Worm (Caenorhabditis elegans) whole organism, L1 larva: ENCODE results near the gene dac-1.

ENCODE experiments used
- F16B12.6 ChIP-seq: fragments of 150-350 bp; optimal IDR thresholded peaks from 2 replicates; lab custom pipeline; 2014; ENCODE audit warnings: missing biosample characterization, missing genetic modification characterization
- alr-1 ChIP-seq: fragments of 200-800 bp; sonication (Bioruptor generic); optimal IDR thresholded peaks from 2 replicates; lab custom pipeline; 2018; ENCODE audit warnings: borderline replicate concordance, mild to moderate bottlenecking, missing genetic modification characterization, missing compliant biosample characterization
- aly-2 ChIP-seq: fragments of 150-350 bp; optimal IDR thresholded peaks from 2 replicates; lab custom pipeline; 2014; ENCODE audit warnings: missing biosample characterization, missing genetic modification characterization
- ama-1 ChIP-seq: fragments of 150-350 bp; optimal IDR thresholded peaks from 2 replicates; lab custom pipeline; 2014
- ceh-63 ChIP-seq: fragments of 200-800 bp; sonication (Bioruptor generic); optimal IDR thresholded peaks from 2 replicates; lab custom pipeline; 2018; ENCODE audit warnings: mild to moderate bottlenecking, missing genetic modification characterization, missing compliant biosample characterization
- ceh-8 ChIP-seq: fragments of 200-800 bp; sonication (Bioruptor generic); optimal IDR thresholded peaks from 2 replicates; lab custom pipeline; 2018; ENCODE audit warnings: mild to moderate bottlenecking, missing genetic modification characterization, moderate library complexity, missing compliant biosample characterization
- ceh-90 ChIP-seq: sonication (generic microtip); optimal IDR thresholded peaks from 2 replicates; lab custom pipeline; 2016; ENCODE audit warnings: missing genetic modification characterization, missing compliant biosample characterization
- ces-1 ChIP-seq: fragments of 150-350 bp; optimal IDR thresholded peaks from 2 replicates; lab custom pipeline; 2014; ENCODE audit warnings: missing biosample characterization, missing genetic modification reagents, missing genetic modification characterization
- efl-1 ChIP-seq, 4 experiments: fragments of 150-350 bp; optimal IDR thresholded peaks in 3 of 4; peaks in 1 of 4; 1 replicate in 1 of 4; 2 replicates in 3 of 4; lab custom pipeline; 2014; ENCODE audit warnings: missing biosample characterization in 2 of 4, missing genetic modification characterization in 2 of 4, missing genetic modification reagents in 2 of 4
- elt-2 ChIP-seq: sonication (generic microtip); optimal IDR thresholded peaks from 2 replicates; lab custom pipeline; 2016; ENCODE audit warnings: missing genetic modification characterization, mild to moderate bottlenecking, inconsistent platforms, missing compliant biosample characterization, missing genetic modification reagents
- fkh-4 ChIP-seq: sonication (generic microtip); optimal IDR thresholded peaks from 2 replicates; lab custom pipeline; 2016; ENCODE audit warnings: missing compliant biosample characterization, missing genetic modification characterization, borderline replicate concordance
- fkh-8 ChIP-seq: sonication (generic microtip); optimal IDR thresholded peaks from 2 replicates; lab custom pipeline; 2016; ENCODE audit warnings: mild to moderate bottlenecking, missing genetic modification characterization, missing compliant biosample characterization
- grh-1 ChIP-seq: fragments of 200-800 bp; sonication (Bioruptor generic); IDR thresholded peaks from 2 replicates; pipeline ENCODE4 v1.3.6; 2022; ENCODE audit warnings: missing genetic modification reagents, missing genetic modification characterization, missing compliant biosample characterization
- hlh-17 ChIP-seq: fragments of 200-800 bp; sonication (Bioruptor generic); optimal IDR thresholded peaks from 2 replicates; lab custom pipeline; 2018; ENCODE audit warnings: missing genetic modification characterization, mild to moderate bottlenecking, missing compliant biosample characterization, moderate library complexity, borderline replicate concordance
- hpl-2 ChIP-seq: fragments of 150-350 bp; optimal IDR thresholded peaks from 2 replicates; lab custom pipeline; 2014; ENCODE audit warnings: missing biosample characterization, missing genetic modification reagents, missing genetic modification characterization
- jun-1 ChIP-seq: fragments of 150-350 bp; optimal IDR thresholded peaks from 2 replicates; lab custom pipeline; 2014; ENCODE audit warnings: missing biosample characterization, missing genetic modification reagents, missing genetic modification characterization
- lin-13 ChIP-seq: fragments of 150-350 bp; optimal IDR thresholded peaks from 2 replicates; lab custom pipeline; 2014; ENCODE audit warnings: missing biosample characterization, missing genetic modification reagents, missing genetic modification characterization
- lin-14 ChIP-seq: fragments of 200-800 bp; sonication (Bioruptor generic); optimal IDR thresholded peaks from 2 replicates; lab custom pipeline; 2018; ENCODE audit warnings: mild to moderate bottlenecking, missing genetic modification characterization, moderate library complexity, missing compliant biosample characterization
- lin-15B ChIP-seq: fragments of 150-350 bp; sonication (generic microtip); optimal IDR thresholded peaks from 3 replicates; lab custom pipeline; 2014; ENCODE audit warnings: missing biosample characterization, missing genetic modification characterization
- lir-3 ChIP-seq: sonication (generic microtip); optimal IDR thresholded peaks from 2 replicates; lab custom pipeline; 2016; ENCODE audit warnings: mild to moderate bottlenecking, missing genetic modification characterization, moderate library complexity, missing compliant biosample characterization; ENCODE audit not compliant: poor library complexity
- lsy-2 ChIP-seq, 2 experiments: fragments of 150-350 bp; optimal IDR thresholded peaks; 2 replicates each; lab custom pipeline; 2014; ENCODE audit warnings: missing biosample characterization in 2 of 2, missing genetic modification characterization in 2 of 2
- mab-9 ChIP-seq: fragments of 200-800 bp; sonication (Bioruptor generic); IDR thresholded peaks from 2 replicates; pipeline ENCODE4 v1.3.6; 2022; ENCODE audit warnings: missing genetic modification reagents, missing genetic modification characterization, missing compliant biosample characterization
- mdl-1 ChIP-seq, 2 experiments: fragments of 150-350 bp; optimal IDR thresholded peaks; 2 replicates each; lab custom pipeline; 2014 to 2017; ENCODE audit warnings: missing biosample characterization in 2 of 2, missing genetic modification characterization in 2 of 2, inconsistent platforms in 1 of 2
- mef-2 ChIP-seq: fragments of 150-350 bp; optimal IDR thresholded peaks from 2 replicates; lab custom pipeline; 2014; ENCODE audit warnings: missing biosample characterization, missing genetic modification characterization
- nhr-11 ChIP-seq: fragments of 150-350 bp; optimal IDR thresholded peaks from 2 replicates; lab custom pipeline; 2014; ENCODE audit warnings: missing biosample characterization, missing genetic modification characterization
- nhr-12 ChIP-seq: sonication (generic microtip); optimal IDR thresholded peaks from 2 replicates; lab custom pipeline; 2017; ENCODE audit warnings: missing biosample characterization, missing genetic modification characterization
- nhr-19 ChIP-seq: fragments of 200-800 bp; sonication (Bioruptor generic); conservative IDR thresholded peaks from 2 replicates; pipeline ENCODE4 v1.3.6; 2022; ENCODE audit warnings: missing genetic modification characterization, missing compliant biosample characterization
- nhr-20 ChIP-seq: sonication (generic microtip); optimal IDR thresholded peaks from 2 replicates; lab custom pipeline; 2016; ENCODE audit warnings: mild to moderate bottlenecking, missing genetic modification characterization, missing compliant biosample characterization
- nhr-237 ChIP-seq: fragments of 150-350 bp; optimal IDR thresholded peaks from 2 replicates; lab custom pipeline; 2014; ENCODE audit warnings: missing biosample characterization, missing genetic modification characterization
- nhr-47 ChIP-seq: sonication (generic microtip); optimal IDR thresholded peaks from 2 replicates; lab custom pipeline; 2016; ENCODE audit warnings: mild to moderate bottlenecking, missing genetic modification characterization, moderate library complexity, missing compliant biosample characterization
- nhr-71 ChIP-seq: sonication (generic microtip); optimal IDR thresholded peaks from 2 replicates; lab custom pipeline; 2016; ENCODE audit warnings: mild to moderate bottlenecking, missing genetic modification characterization, moderate library complexity, missing compliant biosample characterization
- nhr-85 ChIP-seq: sonication (generic microtip); peaks from one replicate; lab custom pipeline; 2016; ENCODE audit warnings: missing genetic modification characterization, inconsistent platforms, missing compliant biosample characterization
- nhr-90 ChIP-seq: sonication (generic microtip); optimal IDR thresholded peaks from 2 replicates; lab custom pipeline; 2016; ENCODE audit warnings: mild to moderate bottlenecking, missing genetic modification characterization, missing compliant biosample characterization; ENCODE audit not compliant: poor library complexity
- pag-3 ChIP-seq: sonication (generic microtip); optimal IDR thresholded peaks from 2 replicates; lab custom pipeline; 2017; ENCODE audit warnings: missing genetic modification characterization, mild to moderate bottlenecking, missing compliant biosample characterization, antibody characterized with exemption, borderline replicate concordance; ENCODE audit not compliant: insufficient read depth
- pax-3 ChIP-seq: fragments of 200-800 bp; sonication (Bioruptor generic); optimal IDR thresholded peaks from 2 replicates; lab custom pipeline; 2018; ENCODE audit warnings: mild to moderate bottlenecking, missing genetic modification characterization, moderate library complexity, missing compliant biosample characterization
- rnt-1 ChIP-seq: sonication (generic microtip); optimal IDR thresholded peaks from 2 replicates; lab custom pipeline; 2016; ENCODE audit warnings: mild to moderate bottlenecking, missing genetic modification characterization, moderate library complexity, missing compliant biosample characterization
- snpc-4 ChIP-seq: fragments of 150-350 bp; optimal IDR thresholded peaks from 2 replicates; lab custom pipeline; 2014; ENCODE audit warnings: missing biosample characterization, missing genetic modification characterization
- snu-23 ChIP-seq: sonication (generic microtip); optimal IDR thresholded peaks from 2 replicates; lab custom pipeline; 2016; ENCODE audit warnings: missing genetic modification characterization, missing compliant biosample characterization
- tbx-2 ChIP-seq: sonication (generic microtip); optimal IDR thresholded peaks from 2 replicates; lab custom pipeline; 2016; ENCODE audit warnings: missing genetic modification characterization, missing compliant biosample characterization
- unc-62 ChIP-seq: fragments of 150-350 bp; optimal IDR thresholded peaks from 2 replicates; lab custom pipeline; 2014; ENCODE audit warnings: missing biosample characterization, missing genetic modification reagents, missing genetic modification characterization
- unc-86 ChIP-seq: sonication (generic microtip); optimal IDR thresholded peaks from 2 replicates; lab custom pipeline; 2016; ENCODE audit warnings: missing genetic modification characterization, missing compliant biosample characterization
- xbp-1 ChIP-seq: sonication (generic microtip); optimal IDR thresholded peaks from 2 replicates; lab custom pipeline; 2016; ENCODE audit warnings: missing genetic modification characterization, missing compliant biosample characterization
- zag-1 ChIP-seq: fragments of 150-350 bp; optimal IDR thresholded peaks from 2 replicates; lab custom pipeline; 2014; ENCODE audit warnings: missing biosample characterization, missing genetic modification characterization
- ztf-11 ChIP-seq, 2 experiments: sonication (generic microtip); optimal IDR thresholded peaks; 2 replicates each; lab custom pipeline; 2016 to 2017; ENCODE audit warnings: missing genetic modification characterization in 2 of 2, missing biosample characterization in 1 of 2, missing compliant biosample characterization in 1 of 2
- ztf-4 ChIP-seq: fragments of 150-350 bp; optimal IDR thresholded peaks from 2 replicates; lab custom pipeline; 2014; ENCODE audit warnings: missing biosample characterization, missing genetic modification characterization

The dac-1 gene

ce11 chrIII:778771-779170 lies 37.2 kb upstream of the dac-1 start, which contains the start of gene alh-11:
Gene alh-11 (minus strand): TSS chrIII:778871.
- no peak for TF ChIP-seq nhr-90
- TF ChIP-seq ceh-8 = no peak
- no peak for TF ChIP-seq ztf-4 (tag; lab: Kevin White, UChicago)
- TF ChIP-seq grh-1 (GFP tag; lab: Robert Waterston, UW) = no peak
- TF ChIP-seq lin-13 (GFP tag; lab: Kevin White, UChicago) = no peak
- no peak for TF ChIP-seq nhr-85 (tag; lab: Kevin White, UChicago)
- no peak for TF ChIP-seq nhr-71 (tag; lab: Kevin White, UChicago)
- no peak for TF ChIP-seq ceh-63 (GFP tag; lab: Kevin White, UChicago)
- TF ChIP-seq F16B12.6 (tag; lab: Kevin White, UChicago) = no peak

- TF ChIP-seq efl-1 (optimal IDR thresholded peaks at IDR 0.05; lab: Kevin White, UChicago) (no peak), efl-1 (GFP tag; optimal IDR thresholded peaks at IDR 0.05 in 1 of 2; lab: Kevin White, UChicago) (peak in 1 of 2 experiments; percentile 78), ztf-4 (tag; lab: Kevin White, UChicago) (no peak)
Observed at ce11 chrIII:782503-782902, 33.4 kb upstream of the dac-1 start.

- peak; percentile 52 for TF ChIP-seq jun-1 (tag; lab: Kevin White, UChicago)
- TF ChIP-seq hpl-2 (GFP tag; lab: Kevin White, UChicago) = peak; percentile 46
- TF ChIP-seq hlh-17 (GFP tag; lab: Kevin White, UChicago) = no peak
- TF ChIP-seq efl-1 (optimal IDR thresholded peaks at IDR 0.05; lab: Kevin White, UChicago) = peak; percentile 72 to 73
- TF ChIP-seq efl-1 (GFP tag; optimal IDR thresholded peaks at IDR 0.05 in 1 of 2; lab: Kevin White, UChicago) = peak; percentile 81 to 96
- peak; percentile 75 for TF ChIP-seq fkh-4 (tag; lab: Kevin White, UChicago)
- no peak for TF ChIP-seq alr-1 (tag; lab: Kevin White, UChicago)
- no peak for TF ChIP-seq ces-1
- TF ChIP-seq unc-62 (GFP tag; lab: Kevin White, UChicago) = no peak
- TF ChIP-seq lsy-2 (tag; optimal IDR thresholded peaks at IDR 0.05; lab: Kevin White, UChicago) = peak; percentile 85 to 92
- peak; percentile 80 for TF ChIP-seq nhr-20 (tag; lab: Kevin White, UChicago)
- TF ChIP-seq mef-2 = no peak
- TF ChIP-seq nhr-85 (tag; lab: Kevin White, UChicago) = peak; percentile 92
- TF ChIP-seq pag-3 (tag; lab: Kevin White, UChicago) = no peak
- peak; percentile 74 for TF ChIP-seq xbp-1 (tag; lab: Kevin White, UChicago)
- no peak for TF ChIP-seq nhr-12 (tag; lab: Kevin White, UChicago)
- no peak for TF ChIP-seq nhr-11 (tag; lab: Kevin White, UChicago)
- no peak for TF ChIP-seq zag-1 (tag; lab: Kevin White, UChicago)
- TF ChIP-seq lin-14 (GFP tag; lab: Kevin White, UChicago) = peak; percentile 89
- TF ChIP-seq nhr-19 (GFP tag; lab: Robert Waterston, UW) = peak; percentile 55
- peak in 1 of 2 experiments; percentile 22 for TF ChIP-seq mdl-1 (tag; optimal IDR thresholded peaks at IDR 0.05; lab: Kevin White, UChicago)
- TF ChIP-seq fkh-8 (tag; lab: Kevin White, UChicago) = peak; percentile 91
- TF ChIP-seq ama-1 (lab: Kevin White, UChicago) = no peak
- TF ChIP-seq snu-23 = peak; percentile 83
- TF ChIP-seq ztf-11 (tag; optimal IDR thresholded peaks at IDR 0.05; lab: Kevin White, UChicago) = peak in 1 of 2 experiments; percentile 82
- peak; percentile 90 for TF ChIP-seq lir-3 (tag; lab: Kevin White, UChicago)
- peak; percentile 61 for TF ChIP-seq unc-86 (tag; lab: Kevin White, UChicago)
- TF ChIP-seq rnt-1 (tag; lab: Kevin White, UChicago) = peak; percentile 93
- TF ChIP-seq ztf-4 (tag; lab: Kevin White, UChicago) = no peak
- TF ChIP-seq elt-2 (tag; lab: Kevin White, UChicago) = peak; percentile 37
- no peak for TF ChIP-seq nhr-237 (tag; lab: Kevin White, UChicago)
- TF ChIP-seq mab-9 (GFP tag; lab: Robert Waterston, UW) = no peak
- peak; percentile 51 for TF ChIP-seq snpc-4 (tag; lab: Kevin White, UChicago)
- TF ChIP-seq ceh-8 = peak; percentile 79
- TF ChIP-seq F16B12.6 (tag; lab: Kevin White, UChicago) = peak; percentile 12
- TF ChIP-seq nhr-71 (tag; lab: Kevin White, UChicago) = peak; percentile 90
- no peak for TF ChIP-seq aly-2 (tag; lab: Kevin White, UChicago)
- peak; percentile 88 for TF ChIP-seq nhr-47 (tag; lab: Kevin White, UChicago)
- peak; percentile 87 for TF ChIP-seq tbx-2 (tag; lab: Kevin White, UChicago)
- peak; percentile 81 for TF ChIP-seq pax-3
- TF ChIP-seq nhr-90 = peak; percentile 86
- peak; percentile 91 for TF ChIP-seq ceh-90 (tag; lab: Kevin White, UChicago)
- TF ChIP-seq lin-15B = peak; percentile 93
Observed at ce11 chrIII:783254-783753, 32.6 kb upstream of the dac-1 start, which contains the start of the genes dagl-2 and ppm-1.G. Gene dagl-2 (minus strand): TSS chrIII:783305. Gene ppm-1.G (plus strand): TSS chrIII:783703.
